Worm (Caenorhabditis elegans): Measurements from ENCODE around the gene K02D10.1.

ce11 chrIII:8769253-8769652 lies at the start of gene K02D10.1:
- TF ChIP-seq W03F9.2 (tag; optimal IDR thresholded peaks at IDR 0.05) (no peak), him-1 (tag; optimal IDR thresholded peaks at IDR 0.05) (no peak)
